Fruit fly (Drosophila melanogaster) S2 (cell line): ENCODE results near the gene CG13810.

Source experiments
- CG8478 ChIP-seq: fragments of >200 bp; optimal IDR thresholded peaks from 2 replicates; lab custom pipeline; 2018
- CTCF ChIP-seq, 2 experiments: fragments of >200 bp; optimal IDR thresholded peaks; 2 replicates each; lab custom pipeline; 2018

DNA sequence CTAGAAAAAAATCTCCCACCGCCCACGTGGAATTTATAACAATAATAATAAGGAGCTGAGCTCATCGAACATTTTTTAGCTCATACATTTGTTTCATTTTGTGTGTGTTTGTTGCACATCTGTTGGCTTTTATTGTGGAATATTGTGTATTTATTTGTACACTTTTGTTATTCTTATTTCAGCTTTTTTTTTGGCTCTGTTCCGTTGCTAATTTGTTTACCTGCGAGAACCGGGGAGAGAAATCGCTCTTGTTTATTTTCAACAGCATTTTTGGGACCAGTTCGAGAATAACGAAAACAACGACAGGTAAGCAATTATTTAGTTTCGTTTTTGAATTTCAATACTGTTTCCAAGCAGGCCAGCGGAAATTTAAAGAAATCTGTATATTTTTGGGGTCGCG lies 38.0 kb upstream of the CG13810 start:
- TF ChIP-seq CTCF (optimal IDR thresholded peaks at IDR 0.05; lab: Kevin White, UChicago) (no peak), CG8478 (lab: Kevin White, UChicago) (no peak)
